Worm (Caenorhabditis elegans): ENCODE data around the gene pfs-2.

DNA sequence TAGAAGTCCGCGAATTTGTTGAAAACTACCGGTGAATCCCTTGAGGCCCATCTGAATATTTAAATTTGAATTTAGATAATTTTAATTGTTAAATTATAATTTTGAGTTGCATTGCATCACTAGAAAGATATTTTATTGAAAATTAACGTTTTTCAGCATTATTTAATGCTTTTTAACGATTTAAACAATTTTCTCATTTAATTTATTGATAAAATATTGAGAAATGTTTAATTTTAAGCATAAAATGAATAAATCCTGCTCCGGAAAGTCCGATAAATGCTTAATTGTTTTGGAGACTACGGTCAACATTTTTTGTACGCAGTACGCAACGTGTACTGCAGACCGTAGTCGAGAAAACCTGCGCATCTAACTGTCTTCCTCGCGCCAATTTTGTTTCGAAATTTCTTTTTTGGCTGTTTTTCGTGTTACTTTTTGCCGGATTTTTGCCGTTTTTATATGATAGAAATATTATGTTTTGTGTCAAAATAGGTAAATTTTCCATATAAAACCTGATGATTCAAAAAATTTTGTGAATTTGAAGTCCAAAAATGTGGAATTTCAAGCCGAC, 8.7 kb upstream of the pfs-2 start, which contains the start of the genes Y54G11A.17, lin-7 and elof-1:
- TF ChIP-seq dao-5 (tag; optimal IDR thresholded peaks at IDR 0.05) (no peak), W03F9.2 (tag; optimal IDR thresholded peaks at IDR 0.05) (peak; percentile 96)
